Fruit fly (Drosophila melanogaster) whole organism, embryonic: ENCODE measurements around the gene CG42784.

Experiments used
- Atf3 ChIP-seq: fragments of 200-800 bp; sonication (Bioruptor generic); optimal IDR thresholded peaks from 3 replicates; lab custom pipeline; 2016; ENCODE audit warnings: missing biosample characterization, missing genetic modification characterization
- Bdp1 ChIP-seq: fragments of 200-800 bp; sonication (Bioruptor generic); optimal IDR thresholded peaks from 3 replicates; lab custom pipeline; 2016; ENCODE audit warnings: missing biosample characterization, missing genetic modification characterization
- CG10274 ChIP-seq: fragments of 200-800 bp; sonication (Bioruptor generic); optimal IDR thresholded peaks from 3 replicates; lab custom pipeline; 2017; ENCODE audit warnings: missing biosample characterization, mild to moderate bottlenecking, missing genetic modification characterization
- CG10321 ChIP-seq: fragments of 200-800 bp; sonication (Bioruptor generic); IDR thresholded peaks from 2 replicates; pipeline ENCODE4 v1.3.6; 2022; ENCODE audit warnings: missing biosample characterization, missing genetic modification characterization
- CG11560 ChIP-seq: fragments of 200-800 bp; sonication (Bioruptor generic); IDR thresholded peaks from 3 replicates; pipeline ENCODE4 v1.3.6; 2022; ENCODE audit warnings: missing biosample characterization, missing genetic modification characterization
- CG12391 ChIP-seq: fragments of 200-800 bp; sonication (Bioruptor generic); optimal IDR thresholded peaks from 3 replicates; lab custom pipeline; 2018; ENCODE audit warnings: missing biosample characterization, mild to moderate bottlenecking, missing genetic modification characterization, moderate library complexity
- CG12659 ChIP-seq: fragments of 200-800 bp; sonication (Bioruptor generic); optimal IDR thresholded peaks from 3 replicates; lab custom pipeline; 2017; ENCODE audit warnings: mild to moderate bottlenecking, missing biosample characterization, missing genetic modification reagents, missing genetic modification characterization
- CG13424 ChIP-seq: fragments of 200-800 bp; sonication (Bioruptor generic); optimal IDR thresholded peaks from 2 replicates; lab custom pipeline; 2019; ENCODE audit warnings: missing biosample characterization, mild to moderate bottlenecking, missing genetic modification characterization, moderate library complexity
- CG14014 ChIP-seq: fragments of 200-800 bp; sonication (Bioruptor generic); IDR thresholded peaks from 2 replicates; pipeline ENCODE4 v1.3.6; 2022; ENCODE audit warnings: missing biosample characterization, missing genetic modification characterization
- CG14965 ChIP-seq: fragments of 200-800 bp; sonication (Bioruptor generic); optimal IDR thresholded peaks from 2 replicates; lab custom pipeline; 2016; ENCODE audit warnings: missing biosample characterization, missing genetic modification characterization, borderline replicate concordance
- CG16813 ChIP-seq: fragments of 200-800 bp; sonication (Bioruptor generic); IDR thresholded peaks from 3 replicates; pipeline ENCODE4 v1.3.6; 2022; ENCODE audit warnings: missing biosample characterization, missing genetic modification characterization; ENCODE audit not compliant: partially characterized antibody
- CG1792 ChIP-seq: fragments of 200-800 bp; sonication (Bioruptor generic); optimal IDR thresholded peaks from 2 replicates; lab custom pipeline; 2016; ENCODE audit warnings: missing biosample characterization, missing genetic modification characterization
- CG2678 ChIP-seq: fragments of 200-800 bp; sonication (Bioruptor generic); optimal IDR thresholded peaks from 3 replicates; lab custom pipeline; 2019; ENCODE audit warnings: missing biosample characterization, mild to moderate bottlenecking, missing genetic modification characterization, moderate library complexity
- CG30403 ChIP-seq: fragments of 200-800 bp; sonication (Bioruptor generic); optimal IDR thresholded peaks from 3 replicates; lab custom pipeline; 2016; ENCODE audit warnings: missing biosample characterization, missing genetic modification characterization
- CG32532 ChIP-seq: fragments of 200-800 bp; sonication (Bioruptor generic); IDR thresholded peaks from 2 replicates; pipeline ENCODE4 v1.3.6; 2022; ENCODE audit warnings: missing biosample characterization, missing genetic modification characterization
- CG34422 ChIP-seq: fragments of 200-800 bp; sonication (Bioruptor generic); IDR thresholded peaks from 3 replicates; pipeline ENCODE4 v1.3.6; 2022; ENCODE audit warnings: missing biosample characterization, missing genetic modification characterization
- CG3838 ChIP-seq: fragments of 200-800 bp; sonication (Bioruptor generic); optimal IDR thresholded peaks from 3 replicates; lab custom pipeline; 2016; ENCODE audit warnings: missing biosample characterization, missing genetic modification characterization
- CG4707 ChIP-seq: fragments of 200-800 bp; sonication (Bioruptor generic); optimal IDR thresholded peaks from 2 replicates; lab custom pipeline; 2018; ENCODE audit warnings: missing biosample characterization, mild to moderate bottlenecking, missing genetic modification characterization, moderate library complexity
- CG6654 ChIP-seq: fragments of 200-800 bp; sonication (Bioruptor generic); optimal IDR thresholded peaks from 2 replicates; lab custom pipeline; 2017; ENCODE audit warnings: missing biosample characterization, mild to moderate bottlenecking, missing genetic modification characterization
- CG6765 ChIP-seq: fragments of 200-800 bp; sonication (Bioruptor generic); optimal IDR thresholded peaks from 3 replicates; lab custom pipeline; 2017; ENCODE audit warnings: missing biosample characterization, mild to moderate bottlenecking, missing genetic modification characterization
- CG6791 ChIP-seq: fragments of 200-800 bp; sonication (Bioruptor generic); IDR thresholded peaks from 3 replicates; pipeline ENCODE4 v1.3.6; 2022; ENCODE audit warnings: missing biosample characterization, missing genetic modification characterization; ENCODE audit not compliant: partially characterized antibody
- CG8281 ChIP-seq: fragments of 200-800 bp; sonication (Bioruptor generic); optimal IDR thresholded peaks from 2 replicates; lab custom pipeline; 2018; ENCODE audit warnings: missing biosample characterization, mild to moderate bottlenecking, missing genetic modification characterization, moderate library complexity
- CG8478 ChIP-seq: fragments of >200 bp; optimal IDR thresholded peaks from 2 replicates; lab custom pipeline; 2018
- CG9932 ChIP-seq: fragments of 200-800 bp; sonication (Bioruptor generic); IDR thresholded peaks from 2 replicates; pipeline ENCODE4 v1.3.6; 2022; ENCODE audit warnings: missing biosample characterization, missing genetic modification characterization
- D ChIP-seq, 2 experiments: fragments of 200-800 bp in 1 of 2; fragments of >200 bp in 1 of 2; sonication (Bioruptor generic) in 1 of 2; optimal IDR thresholded peaks; 2 replicates in 1 of 2; 3 replicates in 1 of 2; lab custom pipeline; 2017; ENCODE audit warnings: mild to moderate bottlenecking in 1 of 2, missing biosample characterization in 1 of 2, missing genetic modification characterization in 1 of 2, missing genetic modification reagents in 1 of 2
- Deaf1 ChIP-seq: fragments of 200-800 bp; optimal IDR thresholded peaks from 3 replicates; lab custom pipeline; 2019; ENCODE audit warnings: missing biosample characterization, mild to moderate bottlenecking, missing genetic modification characterization, moderate library complexity
- E2f2 ChIP-seq: fragments of 200-800 bp; sonication (Bioruptor generic); IDR thresholded peaks from 2 replicates; pipeline ENCODE4 v1.3.6; 2022; ENCODE audit warnings: missing biosample characterization, missing genetic modification characterization
- Fer1 ChIP-seq: fragments of 200-800 bp; sonication (Bioruptor generic); optimal IDR thresholded peaks from 2 replicates; lab custom pipeline; 2017; ENCODE audit warnings: missing biosample characterization, mild to moderate bottlenecking, missing genetic modification characterization
- GATAe ChIP-seq: fragments of 200-800 bp; sonication (Bioruptor generic); conservative IDR thresholded peaks from 2 replicates; pipeline ENCODE4 v1.3.6; 2022; ENCODE audit warnings: missing biosample characterization, missing genetic modification characterization
- H2.0 ChIP-seq: fragments of 200-800 bp; sonication (Bioruptor generic); IDR thresholded peaks from 2 replicates; pipeline ENCODE4 v1.3.6; 2022; ENCODE audit warnings: missing biosample characterization, missing genetic modification characterization
- Hr39 ChIP-seq: fragments of >200 bp; optimal IDR thresholded peaks from 2 replicates; lab custom pipeline; 2017
- Med ChIP-seq: fragments of 200-800 bp; sonication (Bioruptor generic); peaks from one replicate; lab custom pipeline; 2016; ENCODE audit warnings: missing biosample characterization, missing genetic modification characterization, mild to moderate bottlenecking, inconsistent platforms, moderate library complexity
- Nf-YC ChIP-seq: fragments of 200-800 bp; optimal IDR thresholded peaks from 3 replicates; lab custom pipeline; 2019; ENCODE audit warnings: missing biosample characterization, mild to moderate bottlenecking, missing genetic modification characterization, moderate library complexity
- PHDP ChIP-seq: fragments of 200-800 bp; sonication (Bioruptor generic); optimal IDR thresholded peaks from 3 replicates; lab custom pipeline; 2018; ENCODE audit warnings: missing biosample characterization, mild to moderate bottlenecking, missing genetic modification characterization, moderate library complexity
- bowl ChIP-seq: fragments of 200-800 bp; sonication (Bioruptor generic); IDR thresholded peaks from 2 replicates; pipeline ENCODE4 v1.3.6; 2022; ENCODE audit warnings: missing biosample characterization, missing genetic modification characterization
- bsh ChIP-seq, 2 experiments: fragments of 200-800 bp; sonication (Bioruptor generic); optimal IDR thresholded peaks; 2 replicates each; lab custom pipeline; 2017 to 2018; ENCODE audit warnings: mild to moderate bottlenecking in 2 of 2, missing biosample characterization in 2 of 2, missing genetic modification characterization in 2 of 2, moderate library complexity in 1 of 2
- caup ChIP-seq: fragments of 200-800 bp; sonication (Bioruptor generic); optimal IDR thresholded peaks from 3 replicates; lab custom pipeline; 2017; ENCODE audit warnings: missing biosample characterization, mild to moderate bottlenecking, missing genetic modification characterization, moderate library complexity; ENCODE audit not compliant: severe bottlenecking
- chinmo ChIP-seq: fragments of 200-800 bp; sonication (Bioruptor generic); IDR thresholded peaks from 4 replicates; pipeline ENCODE4 v1.3.6; 2022; ENCODE audit warnings: missing biosample characterization, missing genetic modification characterization; ENCODE audit not compliant: partially characterized antibody
- chn ChIP-seq: fragments of 200-800 bp; sonication (Bioruptor generic); optimal IDR thresholded peaks from 2 replicates; lab custom pipeline; 2016; ENCODE audit warnings: missing biosample characterization, missing genetic modification characterization
- crol ChIP-seq: fragments of 200-800 bp; sonication (Bioruptor generic); IDR thresholded peaks from 2 replicates; pipeline ENCODE4 v1.3.6; 2022; ENCODE audit warnings: missing biosample characterization, missing genetic modification characterization
- crp ChIP-seq, 2 experiments: fragments of 200-800 bp; sonication (Bioruptor generic); optimal IDR thresholded peaks; 2 replicates in 1 of 2; 3 replicates in 1 of 2; lab custom pipeline; 2017; ENCODE audit warnings: missing biosample characterization in 2 of 2, missing genetic modification characterization in 2 of 2, mild to moderate bottlenecking in 1 of 2, moderate library complexity in 1 of 2
- fru ChIP-seq: fragments of >200 bp; optimal IDR thresholded peaks from 2 replicates; lab custom pipeline; 2017
- gcm ChIP-seq: fragments of 200-800 bp; sonication (Bioruptor generic); optimal IDR thresholded peaks from 2 replicates; lab custom pipeline; 2019; ENCODE audit warnings: missing biosample characterization, mild to moderate bottlenecking, missing genetic modification characterization, moderate library complexity
- lbe ChIP-seq: fragments of 200-800 bp; sonication (Bioruptor generic); optimal IDR thresholded peaks from 2 replicates; lab custom pipeline; 2016; ENCODE audit warnings: missing biosample characterization, mild to moderate bottlenecking, missing genetic modification characterization
- prd ChIP-seq, 3 experiments: fragments of >200 bp in 2 of 3; fragments of 200-800 bp in 1 of 3; sonication (Bioruptor generic) in 1 of 3; optimal IDR thresholded peaks in 2 of 3; IDR thresholded peaks in 1 of 3; 2 replicates in 2 of 3; 3 replicates in 1 of 3; pipeline versions ENCODE4 v1.3.6 to Lab custom; 2017 to 2022; ENCODE audit warnings: missing biosample characterization in 1 of 3, missing genetic modification characterization in 1 of 3
- seq ChIP-seq: fragments of 200-800 bp; sonication (Bioruptor generic); IDR thresholded peaks from 2 replicates; pipeline ENCODE4 v1.3.6; 2022; ENCODE audit warnings: missing biosample characterization, missing genetic modification characterization
- sima ChIP-seq: fragments of 200-800 bp; sonication (Bioruptor generic); optimal IDR thresholded peaks from 2 replicates; lab custom pipeline; 2016; ENCODE audit warnings: missing biosample characterization, missing genetic modification characterization
- sqz ChIP-seq: fragments of 200-800 bp; sonication (Bioruptor generic); optimal IDR thresholded peaks from 3 replicates; lab custom pipeline; 2018; ENCODE audit warnings: missing biosample characterization, mild to moderate bottlenecking, missing genetic modification characterization
- ssp ChIP-seq: fragments of 200-800 bp; sonication (Bioruptor generic); IDR thresholded peaks from 2 replicates; pipeline ENCODE4 v1.3.6; 2022; ENCODE audit warnings: missing biosample characterization, missing genetic modification characterization
- tap ChIP-seq: fragments of 200-800 bp; optimal IDR thresholded peaks from 3 replicates; lab custom pipeline; 2019; ENCODE audit warnings: missing biosample characterization, mild to moderate bottlenecking, missing genetic modification characterization, moderate library complexity

CG42784 gene

dm6 chr2L:13387255-13387654, 28.0 kb upstream of the CG42784 start, which contains the start of the genes Ing5 and CG7099 (continued):
- TF ChIP-seq PHDP (tag; lab: Kevin White, UChicago), result peak; percentile 96
- peak; percentile 93 for TF ChIP-seq gcm (GFP tag; lab: Kevin White, UChicago)
- TF ChIP-seq CG14965 (GFP tag; lab: Kevin White, UChicago), result no peak
- peak; percentile 87 for TF ChIP-seq bowl (GFP tag; lab: Robert Waterston, UW)
- peak; percentile 94 for TF ChIP-seq Fer1 (GFP tag; lab: Kevin White, UChicago)
- peak; percentile 89 for TF ChIP-seq Nf-YC (tag; lab: Kevin White, UChicago)
- TF ChIP-seq fru, result no peak
- TF ChIP-seq Bdp1 (GFP tag; lab: Kevin White, UChicago), result peak; percentile 93
- TF ChIP-seq Atf3 (GFP tag; lab: Kevin White, UChicago), result peak; percentile 90
- TF ChIP-seq CG11560, result peak; percentile 87
- TF ChIP-seq CG12391 (tag; lab: Kevin White, UChicago), result peak; percentile 98
- peak; percentile 96 for TF ChIP-seq CG2678
- TF ChIP-seq seq (GFP tag; lab: Robert Waterston, UW), result peak; percentile 92
- TF ChIP-seq ssp, result peak; percentile 91
- peak; percentile 98 for TF ChIP-seq CG30403 (GFP tag; lab: Kevin White, UChicago)
- TF ChIP-seq CG4707 (GFP tag; lab: Kevin White, UChicago), result peak; percentile 82
- no peak for TF ChIP-seq Hr39 (lab: Kevin White, UChicago)
- peak; percentile 80 for TF ChIP-seq CG6654 (GFP tag; lab: Kevin White, UChicago)
- TF ChIP-seq lbe (GFP tag; lab: Kevin White, UChicago), result peak; percentile 95
- peak; percentile 92 for TF ChIP-seq GATAe
- peak; percentile 59 for TF ChIP-seq CG1792
- TF ChIP-seq CG10321, result peak; percentile 73
- TF ChIP-seq CG14014, result peak; percentile 97
- peak; percentile 74 for TF ChIP-seq CG10274 (GFP tag; lab: Kevin White, UChicago)
- peak; percentile 95 for TF ChIP-seq caup (GFP tag; lab: Kevin White, UChicago)
- TF ChIP-seq bsh (GFP tag; optimal IDR thresholded peaks at IDR 0.05; lab: Kevin White, UChicago), result peak; percentile 75 to 97
- TF ChIP-seq prd (optimal IDR thresholded peaks at IDR 0.05; lab: Kevin White, UChicago), result no peak
- peak; percentile 98 for TF ChIP-seq prd (GFP tag; IDR thresholded peaks at IDR 0.05; lab: Robert Waterston, UW)
- no peak for TF ChIP-seq chinmo (GFP tag; lab: Robert Waterston, UW)
- peak; percentile 96 for TF ChIP-seq chn (GFP tag; lab: Kevin White, UChicago)
- peak; percentile 70 to 88 for TF ChIP-seq crp (GFP tag; optimal IDR thresholded peaks at IDR 0.05; lab: Kevin White, UChicago)
- peak; percentile 93 for TF ChIP-seq tap (tag; lab: Kevin White, UChicago)
- TF ChIP-seq CG34422 (GFP tag; lab: Robert Waterston, UW), result peak; percentile 98
- TF ChIP-seq sqz, result no peak
- peak; percentile 98 for TF ChIP-seq CG32532
- peak; percentile 81 for TF ChIP-seq E2f2
- TF ChIP-seq Deaf1 (tag; lab: Kevin White, UChicago), result no peak
- peak; percentile 55 for TF ChIP-seq crol (GFP tag; lab: Robert Waterston, UW)
- TF ChIP-seq CG6765 (GFP tag; lab: Kevin White, UChicago), result peak; percentile 85
- peak; percentile 42; the same call in 2 of the 3 replicates for TF ChIP-seq CG6791 (GFP tag; lab: Robert Waterston, UW)
- TF ChIP-seq Med (GFP tag; lab: Kevin White, UChicago), result peak; percentile 98
- TF ChIP-seq CG3838 (GFP tag; lab: Kevin White, UChicago), result peak; percentile 87
- no peak for TF ChIP-seq D (optimal IDR thresholded peaks at IDR 0.05; lab: Kevin White, UChicago)
- peak; percentile 91 for TF ChIP-seq D (GFP tag; optimal IDR thresholded peaks at IDR 0.05; lab: Kevin White, UChicago)
- peak; percentile 96 for TF ChIP-seq H2.0 (GFP tag; lab: Robert Waterston, UW)
- peak; percentile 85 for TF ChIP-seq CG8281 (tag; lab: Kevin White, UChicago)
- TF ChIP-seq CG8478, result no peak
- TF ChIP-seq CG9932 (GFP tag; lab: Robert Waterston, UW), result peak; percentile 99
- peak; percentile 97 for TF ChIP-seq CG12659 (GFP tag; lab: Kevin White, UChicago)
- TF ChIP-seq CG16813, result peak; percentile 62
- peak; percentile 61 for TF ChIP-seq sima (GFP tag; lab: Kevin White, UChicago)
- peak; percentile 97 for TF ChIP-seq CG13424
